Fruit fly (Drosophila melanogaster) whole organism, embryonic: ENCODE data around the gene tbc.

Experiments used
- Atf3 ChIP-seq: fragments of 200-800 bp; sonication (Bioruptor generic); optimal IDR thresholded peaks from 3 replicates; lab custom pipeline; 2016; ENCODE audit warnings: missing biosample characterization, missing genetic modification characterization
- Bgb ChIP-seq: fragments of 200-800 bp; sonication (Bioruptor generic); IDR thresholded peaks from 2 replicates; pipeline ENCODE4 v1.3.6; 2022; ENCODE audit warnings: missing biosample characterization, missing genetic modification characterization; ENCODE audit not compliant: partially characterized antibody
- Bteb2 ChIP-seq: fragments of 200-800 bp; sonication (Bioruptor generic); optimal IDR thresholded peaks from 2 replicates; lab custom pipeline; 2016; ENCODE audit warnings: missing biosample characterization, missing genetic modification characterization
- CG11504 ChIP-seq: fragments of 200-800 bp; sonication (Bioruptor generic); optimal IDR thresholded peaks from 3 replicates; lab custom pipeline; 2019; ENCODE audit warnings: missing biosample characterization, mild to moderate bottlenecking, missing genetic modification characterization, moderate library complexity
- CG12391 ChIP-seq: fragments of 200-800 bp; sonication (Bioruptor generic); optimal IDR thresholded peaks from 3 replicates; lab custom pipeline; 2018; ENCODE audit warnings: missing biosample characterization, mild to moderate bottlenecking, missing genetic modification characterization, moderate library complexity
- CG12659 ChIP-seq: fragments of 200-800 bp; sonication (Bioruptor generic); optimal IDR thresholded peaks from 3 replicates; lab custom pipeline; 2017; ENCODE audit warnings: mild to moderate bottlenecking, missing biosample characterization, missing genetic modification reagents, missing genetic modification characterization
- CG14014 ChIP-seq: fragments of 200-800 bp; sonication (Bioruptor generic); IDR thresholded peaks from 2 replicates; pipeline ENCODE4 v1.3.6; 2022; ENCODE audit warnings: missing biosample characterization, missing genetic modification characterization
- CG16863 ChIP-seq: fragments of 200-800 bp; sonication (Bioruptor generic); optimal IDR thresholded peaks from 3 replicates; lab custom pipeline; 2016; ENCODE audit warnings: missing biosample characterization, missing genetic modification characterization
- CG17829 ChIP-seq: fragments of 200-800 bp; optimal IDR thresholded peaks from 2 replicates; lab custom pipeline; 2019; ENCODE audit warnings: missing biosample characterization, mild to moderate bottlenecking, missing genetic modification characterization, moderate library complexity
- CG17912 ChIP-seq: fragments of 200-800 bp; sonication (Bioruptor generic); optimal IDR thresholded peaks from 2 replicates; lab custom pipeline; 2018; ENCODE audit warnings: missing biosample characterization, mild to moderate bottlenecking, missing genetic modification characterization
- CG18619 ChIP-seq: fragments of 200-800 bp; sonication (Bioruptor generic); optimal IDR thresholded peaks from 3 replicates; lab custom pipeline; 2017; ENCODE audit warnings: missing biosample characterization, mild to moderate bottlenecking, missing genetic modification characterization
- CG2875 ChIP-seq: fragments of 200-800 bp; sonication (Bioruptor generic); optimal IDR thresholded peaks from 2 replicates; lab custom pipeline; 2017; ENCODE audit warnings: missing biosample characterization, mild to moderate bottlenecking, missing genetic modification characterization, missing genetic modification reagents
- CG31441 ChIP-seq: fragments of 200-800 bp; sonication (Bioruptor generic); IDR thresholded peaks from 2 replicates; pipeline ENCODE4 v1.3.6; 2022; ENCODE audit warnings: missing biosample characterization, missing genetic modification characterization
- CG4282 ChIP-seq: fragments of 200-800 bp; sonication (Bioruptor generic); optimal IDR thresholded peaks from 2 replicates; lab custom pipeline; 2016; ENCODE audit warnings: missing biosample characterization, missing genetic modification characterization
- CG4360 ChIP-seq: fragments of 200-800 bp; sonication (Bioruptor generic); IDR thresholded peaks from 2 replicates; pipeline ENCODE4 v1.3.6; 2022; ENCODE audit warnings: missing biosample characterization, missing genetic modification characterization
- CG4404 ChIP-seq: fragments of 200-800 bp; sonication (Bioruptor generic); IDR thresholded peaks from 2 replicates; pipeline ENCODE4 v1.3.6; 2022; ENCODE audit warnings: missing biosample characterization, missing genetic modification characterization
- CG4424 ChIP-seq: fragments of 200-800 bp; sonication (Bioruptor generic); optimal IDR thresholded peaks from 3 replicates; lab custom pipeline; 2016; ENCODE audit warnings: missing biosample characterization, missing genetic modification characterization
- CG4820 ChIP-seq: fragments of 200-800 bp; sonication (Bioruptor generic); optimal IDR thresholded peaks from 3 replicates; lab custom pipeline; 2016; ENCODE audit warnings: missing biosample characterization, missing genetic modification characterization
- CG7357 ChIP-seq: fragments of 200-800 bp; sonication (Bioruptor generic); IDR thresholded peaks from 3 replicates; pipeline ENCODE4 v1.3.6; 2022; ENCODE audit warnings: missing biosample characterization, missing genetic modification characterization
- CG8944 ChIP-seq: fragments of 200-800 bp; sonication (Bioruptor generic); optimal IDR thresholded peaks from 3 replicates; lab custom pipeline; 2016; ENCODE audit warnings: missing biosample characterization, missing genetic modification characterization
- CG9437 ChIP-seq: fragments of 200-800 bp; sonication (Bioruptor generic); optimal IDR thresholded peaks from 2 replicates; lab custom pipeline; 2018; ENCODE audit warnings: missing biosample characterization, mild to moderate bottlenecking, missing genetic modification characterization
- CkIIα-i1 ChIP-seq: fragments of 200-800 bp; sonication (Bioruptor generic); IDR thresholded peaks from 2 replicates; pipeline ENCODE4 v1.3.6; 2022; ENCODE audit warnings: missing biosample characterization, missing genetic modification characterization
- Deaf1 ChIP-seq: fragments of 200-800 bp; optimal IDR thresholded peaks from 3 replicates; lab custom pipeline; 2019; ENCODE audit warnings: missing biosample characterization, mild to moderate bottlenecking, missing genetic modification characterization, moderate library complexity
- HLH3B ChIP-seq: fragments of 200-800 bp; sonication (Bioruptor generic); IDR thresholded peaks from 2 replicates; pipeline ENCODE4 v1.3.6; 2022; ENCODE audit warnings: missing biosample characterization, missing genetic modification characterization
- HLH4C ChIP-seq: fragments of 200-800 bp; sonication (Bioruptor generic); IDR thresholded peaks from 3 replicates; pipeline ENCODE4 v1.3.6; 2022; ENCODE audit warnings: missing biosample characterization, missing genetic modification characterization; ENCODE audit not compliant: partially characterized antibody
- HmgD ChIP-seq: fragments of 200-800 bp; sonication (Bioruptor generic); optimal IDR thresholded peaks from 3 replicates; lab custom pipeline; 2016; ENCODE audit warnings: missing biosample characterization, missing genetic modification characterization
- Max ChIP-seq: fragments of 200-800 bp; sonication (Bioruptor generic); optimal IDR thresholded peaks from 2 replicates; lab custom pipeline; 2016; ENCODE audit warnings: missing biosample characterization, mild to moderate bottlenecking, missing genetic modification characterization
- NC2α ChIP-seq: fragments of 200-800 bp; sonication (Bioruptor generic); optimal IDR thresholded peaks from 2 replicates; lab custom pipeline; 2016; ENCODE audit warnings: missing biosample characterization, missing genetic modification characterization
- Ravus ChIP-seq: fragments of 200-800 bp; sonication (Bioruptor generic); IDR thresholded peaks from 2 replicates; pipeline ENCODE4 v1.3.6; 2022; ENCODE audit warnings: missing biosample characterization, missing genetic modification characterization
- Sry-β ChIP-seq: fragments of 200-800 bp; sonication (Bioruptor generic); optimal IDR thresholded peaks from 2 replicates; lab custom pipeline; 2018; ENCODE audit warnings: missing biosample characterization, mild to moderate bottlenecking, missing genetic modification characterization, moderate library complexity
- Ssrp ChIP-seq: fragments of 200-800 bp; sonication (Bioruptor generic); optimal IDR thresholded peaks from 2 replicates; lab custom pipeline; 2018; ENCODE audit warnings: missing biosample characterization, mild to moderate bottlenecking, missing genetic modification characterization, moderate library complexity
- Taf1 ChIP-seq: fragments of 200-800 bp; sonication (Bioruptor generic); IDR thresholded peaks from 2 replicates; pipeline ENCODE4 v1.3.6; 2022; ENCODE audit warnings: missing biosample characterization, missing genetic modification characterization
- Tbp ChIP-seq: fragments of >200 bp; optimal IDR thresholded peaks from 2 replicates; lab custom pipeline; 2018; ENCODE audit warnings: missing biosample characterization, missing genetic modification characterization
- Xrp1 ChIP-seq: fragments of 200-800 bp; sonication (Bioruptor generic); IDR thresholded peaks from 2 replicates; pipeline ENCODE4 v1.3.6; 2022; ENCODE audit warnings: missing biosample characterization, missing genetic modification characterization
- ase ChIP-seq: fragments of 200-800 bp; sonication (Bioruptor generic); IDR thresholded peaks from 3 replicates; pipeline ENCODE4 v1.3.6; 2022; ENCODE audit warnings: missing biosample characterization, missing genetic modification characterization
- chn ChIP-seq: fragments of 200-800 bp; sonication (Bioruptor generic); optimal IDR thresholded peaks from 2 replicates; lab custom pipeline; 2016; ENCODE audit warnings: missing biosample characterization, missing genetic modification characterization
- crp ChIP-seq, 2 experiments: fragments of 200-800 bp; sonication (Bioruptor generic); optimal IDR thresholded peaks; 2 replicates in 1 of 2; 3 replicates in 1 of 2; lab custom pipeline; 2017; ENCODE audit warnings: missing biosample characterization in 2 of 2, missing genetic modification characterization in 2 of 2, mild to moderate bottlenecking in 1 of 2, moderate library complexity in 1 of 2
- da ChIP-seq: fragments of 200-800 bp; sonication (Bioruptor generic); optimal IDR thresholded peaks from 2 replicates; lab custom pipeline; 2016; ENCODE audit warnings: missing biosample characterization, missing genetic modification characterization
- dysf ChIP-seq: fragments of 200-800 bp; sonication (Bioruptor generic); IDR thresholded peaks from 3 replicates; pipeline ENCODE4 v1.3.6; 2022; ENCODE audit warnings: missing biosample characterization, missing genetic modification characterization
- fd96Cb ChIP-seq: fragments of 200-800 bp; sonication (Bioruptor generic); optimal IDR thresholded peaks from 2 replicates; lab custom pipeline; 2018; ENCODE audit warnings: missing biosample characterization, mild to moderate bottlenecking, missing genetic modification characterization, moderate library complexity
- ken ChIP-seq: fragments of 200-800 bp; sonication (Bioruptor generic); IDR thresholded peaks from 3 replicates; pipeline ENCODE4 v1.3.6; 2022; ENCODE audit warnings: missing biosample characterization, missing genetic modification characterization
- nmo ChIP-seq: fragments of 200-800 bp; sonication (Bioruptor generic); optimal IDR thresholded peaks from 2 replicates; lab custom pipeline; 2018; ENCODE audit warnings: missing biosample characterization, mild to moderate bottlenecking, missing genetic modification characterization, moderate library complexity
- oc ChIP-seq: fragments of 200-800 bp; sonication (Bioruptor generic); optimal IDR thresholded peaks from 2 replicates; lab custom pipeline; 2018; ENCODE audit warnings: missing biosample characterization, mild to moderate bottlenecking, missing genetic modification characterization, moderate library complexity
- psq ChIP-seq: fragments of 200-800 bp; sonication (Bioruptor generic); optimal IDR thresholded peaks from 2 replicates; lab custom pipeline; 2017; ENCODE audit warnings: missing biosample characterization, missing genetic modification characterization
- scrt ChIP-seq: fragments of 200-800 bp; sonication (Bioruptor generic); optimal IDR thresholded peaks from 2 replicates; lab custom pipeline; 2018; ENCODE audit warnings: missing biosample characterization, mild to moderate bottlenecking, missing genetic modification characterization, moderate library complexity
- sens-2 ChIP-seq: fragments of 200-800 bp; sonication (Bioruptor generic); IDR thresholded peaks from 2 replicates; pipeline ENCODE4 v1.3.6; 2022; ENCODE audit warnings: missing biosample characterization, missing genetic modification characterization
- sima ChIP-seq: fragments of 200-800 bp; sonication (Bioruptor generic); optimal IDR thresholded peaks from 2 replicates; lab custom pipeline; 2016; ENCODE audit warnings: missing biosample characterization, missing genetic modification characterization
- unpg ChIP-seq: fragments of 200-800 bp; sonication (Bioruptor generic); optimal IDR thresholded peaks from 3 replicates; lab custom pipeline; 2018; ENCODE audit warnings: missing biosample characterization, mild to moderate bottlenecking, missing genetic modification characterization, moderate library complexity
- vvl ChIP-seq: fragments of 200-800 bp; sonication (Bioruptor generic); IDR thresholded peaks from 2 replicates; pipeline ENCODE4 v1.3.6; 2022; ENCODE audit warnings: missing biosample characterization, missing genetic modification characterization
- zf30C ChIP-seq: fragments of 200-800 bp; sonication (Bioruptor generic); optimal IDR thresholded peaks from 3 replicates; lab custom pipeline; 2018; ENCODE audit warnings: missing biosample characterization, mild to moderate bottlenecking, missing genetic modification characterization
- zfh2 ChIP-seq: fragments of 200-800 bp; sonication (Bioruptor generic); optimal IDR thresholded peaks from 2 replicates; lab custom pipeline; 2016; ENCODE audit warnings: missing biosample characterization, missing genetic modification characterization

tbc gene

dm6 chrX:20511382-20511853, 62.3 kb downstream of the tbc start, which contains the start of gene CG1812:
CG1812 (plus strand) TSS chrX:20511544.
- peak; percentile 92 for TF ChIP-seq Sry-β
- no peak for TF ChIP-seq Taf1 (GFP tag; lab: Robert Waterston, UW)
- no peak for TF ChIP-seq Max (GFP tag; lab: Kevin White, UChicago)
- no peak for TF ChIP-seq CG7357 (GFP tag; lab: Robert Waterston, UW)
- no peak for TF ChIP-seq scrt (GFP tag; lab: Kevin White, UChicago)
- TF ChIP-seq sens-2 (GFP tag; lab: Robert Waterston, UW), result 0 out of 2 replicates have a peak, but pooled peaks have one; percentile 16
- TF ChIP-seq Bteb2 (GFP tag; lab: Kevin White, UChicago), result no peak
- peak; percentile 50; the same call in 1 of the 2 replicates for TF ChIP-seq CG14014
- peak in 1 of 2 experiments; percentile 27 for TF ChIP-seq crp (GFP tag; optimal IDR thresholded peaks at IDR 0.05; lab: Kevin White, UChicago)
- no peak for TF ChIP-seq CG4282 (GFP tag; lab: Kevin White, UChicago)
- no peak for TF ChIP-seq da (GFP tag; lab: Kevin White, UChicago)
- peak; percentile 17 for TF ChIP-seq fd96Cb (tag; lab: Kevin White, UChicago)
- TF ChIP-seq CG31441 (GFP tag; lab: Robert Waterston, UW), result no peak
- TF ChIP-seq NC2α (GFP tag; lab: Kevin White, UChicago), result no peak
- no peak for TF ChIP-seq HLH4C
- TF ChIP-seq CG11504 (tag; lab: Kevin White, UChicago), result peak; percentile 34
- no peak for TF ChIP-seq Atf3 (GFP tag; lab: Kevin White, UChicago)
- TF ChIP-seq dysf (GFP tag; lab: Robert Waterston, UW), result peak; percentile 61; the same call in 2 of the 3 replicates
- no peak for TF ChIP-seq CG4404 (GFP tag; lab: Robert Waterston, UW)
- peak; percentile 53 for TF ChIP-seq unpg (GFP tag; lab: Kevin White, UChicago)
- no peak for TF ChIP-seq oc (tag; lab: Kevin White, UChicago)
- peak; percentile 27 for TF ChIP-seq chn
- peak; percentile 45 for TF ChIP-seq nmo (GFP tag; lab: Kevin White, UChicago)
- no peak for TF ChIP-seq CG4360 (GFP tag; lab: Robert Waterston, UW)
- no peak for TF ChIP-seq Ssrp (tag; lab: Kevin White, UChicago)
- no peak; the same call in 2 of the 3 replicates for TF ChIP-seq ase
- TF ChIP-seq CG9437 (GFP tag; lab: Kevin White, UChicago), result no peak
- no peak for TF ChIP-seq CG4424 (GFP tag; lab: Kevin White, UChicago)
- no peak; the same call in 1 of the 2 replicates for TF ChIP-seq Bgb
- peak; percentile 44 for TF ChIP-seq HLH3B (GFP tag; lab: Robert Waterston, UW)
- peak; percentile 1 for TF ChIP-seq CG18619 (GFP tag; lab: Kevin White, UChicago)
- peak; percentile 2 for TF ChIP-seq HmgD (GFP tag; lab: Kevin White, UChicago)
- TF ChIP-seq CG12391 (tag; lab: Kevin White, UChicago), result peak; percentile 40
- no peak for TF ChIP-seq zf30C (GFP tag; lab: Kevin White, UChicago)
- TF ChIP-seq Ravus (GFP tag; lab: Robert Waterston, UW), result no peak
- peak; percentile 28 for TF ChIP-seq CG17829
- TF ChIP-seq CG16863 (GFP tag; lab: Kevin White, UChicago), result peak; percentile 4
- TF ChIP-seq CG4820 (GFP tag; lab: Kevin White, UChicago), result no peak
- TF ChIP-seq CG12659 (GFP tag; lab: Kevin White, UChicago), result peak; percentile 30
- TF ChIP-seq vvl, result peak; percentile 68
- TF ChIP-seq Tbp (GFP tag; lab: Kevin White, UChicago), result no peak
- TF ChIP-seq zfh2 (GFP tag; lab: Kevin White, UChicago), result no peak
- peak; percentile 66 for TF ChIP-seq psq (GFP tag; lab: Kevin White, UChicago)
- no peak for TF ChIP-seq sima (GFP tag; lab: Kevin White, UChicago)
- TF ChIP-seq Deaf1 (tag; lab: Kevin White, UChicago), result no peak
- peak; percentile 60; the same call in 1 of the 2 replicates for TF ChIP-seq Xrp1 (GFP tag; lab: Robert Waterston, UW)
- peak; percentile 55; the same call in 1 of the 3 replicates for TF ChIP-seq ken (GFP tag; lab: Robert Waterston, UW)
- no peak for TF ChIP-seq CG17912 (GFP tag; lab: Kevin White, UChicago)
- peak; percentile 35 for TF ChIP-seq CG2875 (GFP tag; lab: Kevin White, UChicago)
- peak; percentile 26 for TF ChIP-seq CG8944 (GFP tag; lab: Kevin White, UChicago)
- no peak for TF ChIP-seq CkIIα-i1
